Fruit fly (Drosophila melanogaster): ENCODE data around the gene Atx-1.

- TF ChIP-seq psq (optimal IDR thresholded peaks at IDR 0.05) (no peak), insv (optimal IDR thresholded peaks at IDR 0.05) (no peak), Myc (optimal IDR thresholded peaks at IDR 0.05) (no peak), Sin3A (optimal IDR thresholded peaks at IDR 0.05) (no peak)
Observed at dm6 chrX:6795987-6796691, 26.9 kb upstream of the Atx-1 start.
